Worm (Caenorhabditis elegans) whole organism, young adult: Measurements from ENCODE around the gene tat-6.

Experiments
- B0035.1 ChIP-seq: sonication (generic microtip); optimal IDR thresholded peaks from 2 replicates; lab custom pipeline; 2016; ENCODE audit warnings: missing genetic modification characterization, mild to moderate bottlenecking, missing compliant biosample characterization, missing genotype, missing genetic modification reagents
- B0261.1 ChIP-seq: sonication (generic microtip); optimal IDR thresholded peaks from 2 replicates; lab custom pipeline; 2016; ENCODE audit warnings: mild to moderate bottlenecking, missing genetic modification characterization, moderate library complexity, missing compliant biosample characterization
- T26A5.8 ChIP-seq: sonication (generic microtip); optimal IDR thresholded peaks from 2 replicates; lab custom pipeline; 2016; ENCODE audit warnings: missing genetic modification characterization, missing compliant biosample characterization
- Y79H2A.3 ChIP-seq: fragments of 200-800 bp; sonication (Bioruptor generic); conservative IDR thresholded peaks from 2 replicates; pipeline ENCODE4 v1.3.6; 2022; ENCODE audit warnings: missing genetic modification reagents, missing genetic modification characterization, missing compliant biosample characterization
- Y95B8A.8 ChIP-seq: fragments of 200-800 bp; sonication (Bioruptor generic); IDR thresholded peaks from 2 replicates; pipeline ENCODE4 v1.3.6; 2022; ENCODE audit warnings: missing genetic modification reagents, missing genetic modification characterization, missing compliant biosample characterization
- ccch-3 ChIP-seq: fragments of 200-800 bp; sonication (Bioruptor generic); optimal IDR thresholded peaks from 2 replicates; lab custom pipeline; 2018; ENCODE audit warnings: mild to moderate bottlenecking, missing genetic modification characterization, missing compliant biosample characterization
- cebp-2 ChIP-seq: fragments of 200-800 bp; sonication (Bioruptor generic); IDR thresholded peaks from 2 replicates; pipeline ENCODE4 v1.3.6; 2022; ENCODE audit warnings: missing genetic modification characterization, missing compliant biosample characterization
- ceh-79 ChIP-seq: sonication (generic microtip); optimal IDR thresholded peaks from 2 replicates; lab custom pipeline; 2017; ENCODE audit warnings: mild to moderate bottlenecking, missing genetic modification characterization, missing compliant biosample characterization
- ceh-91 ChIP-seq: fragments of 200-800 bp; sonication (Bioruptor generic); IDR thresholded peaks from 2 replicates; pipeline ENCODE4 v1.3.6; 2022; ENCODE audit warnings: missing genetic modification reagents, missing genetic modification characterization, missing compliant biosample characterization
- efl-1 ChIP-seq: fragments of 150-350 bp; optimal IDR thresholded peaks from 2 replicates; lab custom pipeline; 2014; ENCODE audit warnings: missing biosample characterization, missing genetic modification reagents, missing genetic modification characterization
- egrh-3 ChIP-seq: fragments of 200-800 bp; sonication (Bioruptor generic); IDR thresholded peaks from 2 replicates; pipeline ENCODE4 v1.3.6; 2022; ENCODE audit warnings: missing genetic modification reagents, missing genetic modification characterization, missing compliant biosample characterization
- let-526 ChIP-seq: fragments of 200-800 bp; sonication (Bioruptor generic); IDR thresholded peaks from 2 replicates; pipeline ENCODE4 v1.3.6; 2022; ENCODE audit warnings: missing genetic modification reagents, missing genetic modification characterization, missing compliant biosample characterization
- lsl-1 ChIP-seq: fragments of 200-800 bp; sonication (Bioruptor generic); optimal IDR thresholded peaks from 2 replicates; lab custom pipeline; 2018; ENCODE audit warnings: mild to moderate bottlenecking, missing genetic modification characterization, moderate library complexity, missing compliant biosample characterization
- nfya-1 ChIP-seq: sonication (generic microtip); optimal IDR thresholded peaks from 2 replicates; lab custom pipeline; 2017; ENCODE audit warnings: antibody characterized with exemption, missing compliant biosample characterization, missing genetic modification characterization, borderline replicate concordance; ENCODE audit not compliant: insufficient read depth
- nfya-2 ChIP-seq: fragments of 200-800 bp; sonication (Bioruptor generic); IDR thresholded peaks from 2 replicates; pipeline ENCODE4 v1.3.6; 2022; ENCODE audit warnings: missing genetic modification reagents, missing genetic modification characterization, missing compliant biosample characterization
- nhr-179 ChIP-seq: sonication (generic microtip); optimal IDR thresholded peaks from 2 replicates; lab custom pipeline; 2016; ENCODE audit warnings: mild to moderate bottlenecking, missing genetic modification characterization, missing compliant biosample characterization
- nhr-27 ChIP-seq: fragments of 200-800 bp; sonication (Bioruptor generic); optimal IDR thresholded peaks from 2 replicates; lab custom pipeline; 2018; ENCODE audit warnings: mild to moderate bottlenecking, missing genetic modification characterization, moderate library complexity, missing compliant biosample characterization
- nhr-90 ChIP-seq: sonication (generic microtip); optimal IDR thresholded peaks from 2 replicates; lab custom pipeline; 2016; ENCODE audit warnings: missing genotype, mild to moderate bottlenecking, missing genetic modification characterization, missing compliant biosample characterization
- pbrm-1 ChIP-seq: fragments of 200-800 bp; sonication (Bioruptor generic); IDR thresholded peaks from 2 replicates; pipeline ENCODE4 v1.3.6; 2022; ENCODE audit warnings: missing genetic modification reagents, missing genetic modification characterization, missing compliant biosample characterization
- pha-4 ChIP-seq: fragments of 150-350 bp; sonication (generic microtip); optimal IDR thresholded peaks from 2 replicates; lab custom pipeline; 2014; ENCODE audit warnings: missing biosample characterization, missing genetic modification reagents, missing genetic modification characterization
- rec-8 ChIP-seq, 2 experiments: sonication (generic microtip); optimal IDR thresholded peaks; 2 replicates each; lab custom pipeline; 2016; ENCODE audit warnings: mild to moderate bottlenecking in 2 of 2, missing genetic modification characterization in 2 of 2, missing genetic modification reagents in 2 of 2, missing genotype in 2 of 2, missing biosample characterization in 1 of 2, missing compliant biosample characterization in 1 of 2, moderate library complexity in 1 of 2
- rpc-1 ChIP-seq, 2 experiments: fragments of 150-350 bp in 1 of 2; sonication (generic microtip) in 1 of 2; optimal IDR thresholded peaks; 2 replicates each; lab custom pipeline; 2014 to 2018; ENCODE audit warnings: missing biosample characterization in 1 of 2, missing genetic modification characterization in 1 of 2, missing genetic modification reagents in 1 of 2, missing genotype in 1 of 2
- snpc-4 ChIP-seq, 5 experiments: fragments of 150-350 bp in 1 of 5; sonication (generic microtip) in 4 of 5; optimal IDR thresholded peaks; 2 replicates each; lab custom pipeline; 2014 to 2018; ENCODE audit warnings: missing genetic modification characterization in 5 of 5, missing biosample characterization in 3 of 5, antibody characterized with exemption in 2 of 5, mild to moderate bottlenecking in 2 of 5, missing compliant biosample characterization in 2 of 5, missing genotype in 2 of 5, moderate library complexity in 2 of 5, missing genetic modification reagents in 1 of 5
- sptf-2 ChIP-seq: fragments of 200-800 bp; sonication (Bioruptor generic); optimal IDR thresholded peaks from 2 replicates; lab custom pipeline; 2018; ENCODE audit warnings: mild to moderate bottlenecking, missing genetic modification characterization, missing compliant biosample characterization
- tbp1 ChIP-seq: fragments of 200-800 bp; sonication (Bioruptor generic); optimal IDR thresholded peaks from 2 replicates; lab custom pipeline; 2018; ENCODE audit warnings: mild to moderate bottlenecking, missing genetic modification characterization, missing compliant biosample characterization
- tbx-9 ChIP-seq: sonication (generic microtip); optimal IDR thresholded peaks from 2 replicates; lab custom pipeline; 2016; ENCODE audit warnings: borderline replicate concordance, missing genetic modification characterization, inconsistent platforms, missing compliant biosample characterization
- zfh-2 ChIP-seq: fragments of 200-800 bp; sonication (Bioruptor generic); conservative IDR thresholded peaks from 2 replicates; pipeline ENCODE4 v1.3.6; 2022; ENCODE audit warnings: missing genetic modification reagents, missing genetic modification characterization, missing compliant biosample characterization
- ztf-28 ChIP-seq: fragments of 200-800 bp; sonication (Bioruptor generic); IDR thresholded peaks from 2 replicates; pipeline ENCODE4 v1.3.6; 2022; ENCODE audit warnings: missing genetic modification reagents, missing genetic modification characterization, missing compliant biosample characterization

The tat-6 gene

DNA sequence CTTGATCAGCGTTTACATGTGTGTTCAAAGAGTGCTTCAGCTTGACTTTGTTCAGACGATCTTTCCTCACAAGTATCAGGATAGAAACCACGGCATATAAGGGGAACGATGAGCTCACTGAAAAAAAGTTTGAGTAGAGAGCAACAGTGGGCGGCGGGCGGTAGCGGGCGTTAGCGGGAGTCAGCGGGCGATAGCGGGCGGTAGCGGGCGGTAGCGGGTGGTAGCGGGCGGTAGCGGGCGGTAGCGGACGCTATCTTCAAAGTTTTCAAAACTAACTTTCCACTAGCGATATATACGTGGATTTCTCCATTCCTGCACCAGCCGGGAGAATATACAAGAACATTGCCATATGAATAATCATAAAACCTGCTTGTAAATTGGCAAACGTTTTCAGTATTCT is 16.3 kb downstream of the tat-6 start:
- peak; percentile 87 for TF ChIP-seq zfh-2 (GFP tag; lab: Robert Waterston, UW)
- no peak for TF ChIP-seq Y79H2A.3 (GFP tag; lab: Robert Waterston, UW)
- peak; percentile 81; the same call in 1 of the 2 replicates for TF ChIP-seq egrh-3 (GFP tag; lab: Robert Waterston, UW)

DNA sequence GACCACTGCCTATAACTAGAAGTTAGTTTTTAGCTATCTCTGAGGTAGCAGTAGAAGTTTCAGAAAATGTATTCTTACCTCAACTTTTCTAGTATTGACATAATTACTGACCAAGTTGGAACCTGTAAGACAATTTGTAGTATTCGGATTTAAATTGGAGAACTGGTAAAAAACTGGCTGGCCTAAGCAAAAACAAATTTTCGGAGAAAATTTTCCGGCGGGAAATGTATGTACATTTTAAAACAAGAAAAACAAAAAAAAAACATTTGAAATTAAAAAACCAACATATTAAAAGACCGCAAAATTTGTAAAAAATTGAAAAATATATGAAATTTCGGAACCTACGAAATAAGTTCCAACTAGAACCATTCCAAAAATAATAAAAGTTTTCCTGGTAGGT is 18.0 kb downstream of the tat-6 start, which contains the start of gene srab-11:
srab-11 (minus strand) TSS at position 101 of the 400 bp plus-strand sequence.
- no peak for TF ChIP-seq zfh-2 (GFP tag; lab: Robert Waterston, UW)
- TF ChIP-seq T26A5.8: no peak
- TF ChIP-seq cebp-2: no peak
- TF ChIP-seq pbrm-1: no peak

DNA sequence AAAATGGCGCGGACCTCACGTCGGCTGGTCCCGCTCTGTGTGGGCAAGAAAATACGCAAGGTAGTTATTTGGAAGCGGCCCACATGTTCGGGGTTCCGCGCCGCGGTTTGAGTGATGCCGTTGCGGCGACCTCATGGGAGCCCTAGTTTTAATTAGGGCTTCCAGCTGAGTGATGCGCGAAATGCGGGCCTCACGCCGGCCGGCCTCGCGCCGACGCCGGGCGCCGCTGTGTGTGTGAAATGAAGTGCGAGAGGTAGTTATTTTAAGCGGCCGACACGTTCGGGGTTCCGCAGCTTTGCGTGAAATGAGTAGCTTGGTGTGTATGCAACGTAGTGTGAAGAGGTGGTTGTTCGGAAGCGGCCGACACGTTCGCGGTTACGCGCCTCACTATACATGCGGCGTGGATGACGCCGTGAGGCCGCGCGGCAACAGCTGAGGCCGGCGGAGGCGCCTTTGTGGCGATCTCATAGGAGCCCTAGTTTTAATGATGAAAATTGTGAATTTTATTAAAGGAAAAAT is 21.1 kb downstream of the tat-6 start:
- TF ChIP-seq egrh-3 (GFP tag; lab: Robert Waterston, UW) (peak; percentile 39; the same call in 1 of the 2 replicates), ztf-28 (GFP tag; lab: Robert Waterston, UW) (peak; percentile 40; the same call in 1 of the 2 replicates), zfh-2 (GFP tag; lab: Robert Waterston, UW) (peak; percentile 89), ceh-79 (tag; lab: Kevin White, UChicago) (no peak), snpc-4 (GFP tag; optimal IDR thresholded peaks at IDR 0.05; lab: Kevin White, UChicago) (no peak), snpc-4 (tag; optimal IDR thresholded peaks at IDR 0.05; lab: Kevin White, UChicago) (peak in 2 of 4 experiments; percentile 58 to 86)

DNA sequence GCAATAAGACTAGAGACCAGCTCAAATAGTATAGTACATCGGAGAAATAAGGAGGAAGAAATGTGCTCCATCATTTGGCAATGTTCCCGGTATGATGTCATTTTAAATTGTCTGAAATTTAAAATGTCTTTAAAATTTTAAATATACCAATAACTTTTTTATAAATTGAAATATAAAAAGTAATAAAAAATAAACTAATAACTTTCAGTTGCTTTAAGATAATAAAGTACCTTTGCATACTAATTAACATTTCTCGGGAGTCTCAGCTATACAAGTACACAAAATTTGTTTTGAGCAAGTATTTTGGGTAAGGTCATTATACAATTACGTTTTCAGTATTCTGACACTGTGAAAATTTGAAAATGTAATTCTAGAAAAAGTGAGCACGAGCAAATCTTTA is 23.0 kb downstream of the tat-6 start, which contains the start of gene srab-6:
srab-6 (minus strand) TSS at position 101 of the 400 bp plus-strand sequence.
- TF ChIP-seq ccch-3 (GFP tag; lab: Kevin White, UChicago) (no peak), rec-8 (tag; optimal IDR thresholded peaks at IDR 0.05; lab: Kevin White, UChicago) (no peak), nhr-27 (no peak), pha-4 (tag; lab: Kevin White, UChicago) (no peak), let-526 (GFP tag; lab: Robert Waterston, UW) (no peak), efl-1 (GFP tag; lab: Kevin White, UChicago) (no peak), zfh-2 (GFP tag; lab: Robert Waterston, UW) (no peak), lsl-1 (GFP tag; lab: Kevin White, UChicago) (no peak), nfya-2 (no peak), tbp1 (GFP tag; lab: Kevin White, UChicago) (no peak), tbx-9 (tag; lab: Kevin White, UChicago) (no peak)

DNA sequence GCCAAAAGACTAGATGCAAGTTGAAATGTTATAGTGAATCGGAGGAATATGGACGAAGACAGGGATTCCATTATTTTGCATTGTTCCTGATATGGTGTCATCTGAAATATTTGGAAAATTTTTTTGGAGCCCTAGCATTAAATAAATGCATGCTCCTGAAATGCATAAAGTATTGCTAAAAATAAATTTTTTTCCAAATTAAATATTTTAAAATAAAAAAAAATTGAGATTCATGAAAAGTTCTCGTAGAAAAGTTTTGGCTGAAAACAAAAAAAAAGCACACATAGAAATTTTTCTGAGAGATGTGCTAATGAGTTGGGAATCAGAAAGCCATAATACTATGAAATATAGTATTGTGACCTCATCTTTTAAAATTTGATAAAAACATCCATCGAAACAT is 26.2 kb downstream of the tat-6 start, which contains the start of gene srab-7:
srab-7 (minus strand) TSS at position 101 of the 400 bp plus-strand sequence.
- TF ChIP-seq nfya-1 (tag; lab: Kevin White, UChicago) (no peak), nhr-90 (tag; lab: Kevin White, UChicago) (no peak), B0261.1 (tag; lab: Kevin White, UChicago) (no peak)

DNA sequence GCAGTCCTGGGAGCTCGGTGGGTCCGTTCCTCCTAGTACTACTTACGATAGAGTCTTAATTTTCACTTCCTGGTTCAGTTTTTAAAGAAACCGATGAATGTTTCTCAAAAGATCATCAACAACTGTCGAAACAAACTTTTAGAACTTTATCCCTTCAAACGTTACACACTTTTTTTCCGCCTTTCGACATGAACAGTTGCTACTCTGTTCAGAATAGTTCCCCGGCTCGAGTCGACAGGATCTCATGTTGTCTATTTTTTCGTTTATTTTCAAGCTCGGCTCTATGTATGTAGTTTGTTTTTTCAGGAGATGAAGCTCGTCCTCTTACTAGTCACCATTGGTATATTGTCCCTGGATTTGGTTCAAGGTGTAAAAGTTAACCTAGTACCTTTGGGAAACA is 27.9 kb downstream of the tat-6 start, which contains the start of gene exh-1:
exh-1 (plus strand) TSS at position 301 of the 400 bp plus-strand sequence.
- TF ChIP-seq sptf-2 (GFP tag; lab: Kevin White, UChicago): no peak
- no peak for TF ChIP-seq Y95B8A.8 (GFP tag; lab: Robert Waterston, UW)
- TF ChIP-seq B0035.1: no peak
- TF ChIP-seq ceh-91 (GFP tag; lab: Robert Waterston, UW): no peak
- TF ChIP-seq nhr-179 (tag; lab: Kevin White, UChicago): no peak
- TF ChIP-seq rpc-1 (optimal IDR thresholded peaks at IDR 0.05; lab: Kevin White, UChicago): no peak
- TF ChIP-seq rpc-1 (tag; optimal IDR thresholded peaks at IDR 0.05; lab: Kevin White, UChicago): no peak
